Worm (Caenorhabditis elegans) whole organism, L4 larva: ENCODE data around the gene F23H11.2.

ENCODE experiments used
- Y105C5A.15 ChIP-seq: fragments of 200-800 bp; sonication (Bioruptor generic); IDR thresholded peaks from 2 replicates; pipeline ENCODE4 v1.3.6; 2022; ENCODE audit warnings: missing genetic modification characterization, missing compliant biosample characterization
- aly-2 ChIP-seq: sonication (generic microtip); optimal IDR thresholded peaks from 2 replicates; lab custom pipeline; 2018; ENCODE audit warnings: missing biosample characterization, missing genetic modification characterization
- ama-1 ChIP-seq: fragments of 150-350 bp; optimal IDR thresholded peaks from 2 replicates; lab custom pipeline; 2014; ENCODE audit warnings: inconsistent platforms, mixed read lengths
- attf-4 ChIP-seq: sonication (generic microtip); optimal IDR thresholded peaks from 3 replicates; lab custom pipeline; 2017; ENCODE audit warnings: missing biosample characterization, missing genetic modification characterization
- duxl-1 ChIP-seq: sonication (generic microtip); optimal IDR thresholded peaks from 2 replicates; lab custom pipeline; 2016; ENCODE audit warnings: mild to moderate bottlenecking, missing genetic modification characterization, moderate library complexity, missing compliant biosample characterization; ENCODE audit not compliant: poor library complexity
- fkh-10 ChIP-seq: fragments of 150-350 bp; optimal IDR thresholded peaks from 2 replicates; lab custom pipeline; 2014; ENCODE audit warnings: missing biosample characterization, missing genetic modification reagents, missing genetic modification characterization
- gei-8 ChIP-seq: fragments of 200-800 bp; sonication (Bioruptor generic); optimal IDR thresholded peaks from 2 replicates; lab custom pipeline; 2018; ENCODE audit warnings: mild to moderate bottlenecking, missing genetic modification characterization, missing compliant biosample characterization
- hif-1 ChIP-seq, 2 experiments: sonication (generic microtip); optimal IDR thresholded peaks; 2 replicates each; lab custom pipeline; 2016 to 2017; ENCODE audit warnings: missing compliant biosample characterization in 2 of 2, missing genetic modification characterization in 2 of 2, missing genetic modification reagents in 2 of 2, missing genotype in 2 of 2, mild to moderate bottlenecking in 1 of 2
- lin-13 ChIP-seq: fragments of 150-350 bp; optimal IDR thresholded peaks from 2 replicates; lab custom pipeline; 2014; ENCODE audit warnings: missing biosample characterization, missing genetic modification reagents, missing genetic modification characterization
- lin-39 ChIP-seq: fragments of 150-350 bp; optimal IDR thresholded peaks from 2 replicates; lab custom pipeline; 2014; ENCODE audit warnings: missing biosample characterization, missing genetic modification reagents, missing genetic modification characterization
- nhr-28 ChIP-seq: fragments of 150-350 bp; optimal IDR thresholded peaks from 2 replicates; lab custom pipeline; 2014; ENCODE audit warnings: missing biosample characterization, missing genetic modification characterization
- pha-4 ChIP-seq, 2 experiments: fragments of 150-350 bp in 1 of 2; fragments of 200-800 bp in 1 of 2; sonication (Bioruptor generic) in 1 of 2; IDR thresholded peaks in 1 of 2; optimal IDR thresholded peaks in 1 of 2; 2 replicates each; pipeline versions ENCODE4 v1.3.6 to Lab custom; 2014 to 2022; ENCODE audit warnings: missing genetic modification characterization in 2 of 2, missing genetic modification reagents in 2 of 2, missing biosample characterization in 1 of 2, missing compliant biosample characterization in 1 of 2
- unc-130 ChIP-seq: sonication (generic microtip); optimal IDR thresholded peaks from 2 replicates; lab custom pipeline; 2016; ENCODE audit warnings: missing genetic modification reagents, missing genetic modification characterization, missing compliant biosample characterization

ce11 chrIII:870555-870954 lies 25.0 kb upstream of the F23H11.2 start:
- TF ChIP-seq fkh-10 (no peak), nhr-28 (tag; lab: Kevin White, UChicago) (no peak), unc-130 (GFP tag; lab: Kevin White, UChicago) (no peak), Y105C5A.15 (GFP tag; lab: Robert Waterston, UW) (no peak), duxl-1 (no peak), hif-1 (tag; optimal IDR thresholded peaks at IDR 0.05; lab: Kevin White, UChicago) (no peak), aly-2 (no peak), gei-8 (GFP tag; lab: Kevin White, UChicago) (no peak), ama-1 (no peak), attf-4 (tag; lab: Kevin White, UChicago) (no peak), pha-4 (GFP tag; IDR thresholded peaks at IDR 0.05; lab: Robert Waterston, UW) (no peak), pha-4 (tag; optimal IDR thresholded peaks at IDR 0.05; lab: Kevin White, UChicago) (no peak), lin-39 (tag; lab: Kevin White, UChicago) (no peak), lin-13 (GFP tag; lab: Kevin White, UChicago) (no peak)
